Fruit fly (Drosophila melanogaster): Measurements from ENCODE around the gene RpS6.

RpS6 gene

DNA sequence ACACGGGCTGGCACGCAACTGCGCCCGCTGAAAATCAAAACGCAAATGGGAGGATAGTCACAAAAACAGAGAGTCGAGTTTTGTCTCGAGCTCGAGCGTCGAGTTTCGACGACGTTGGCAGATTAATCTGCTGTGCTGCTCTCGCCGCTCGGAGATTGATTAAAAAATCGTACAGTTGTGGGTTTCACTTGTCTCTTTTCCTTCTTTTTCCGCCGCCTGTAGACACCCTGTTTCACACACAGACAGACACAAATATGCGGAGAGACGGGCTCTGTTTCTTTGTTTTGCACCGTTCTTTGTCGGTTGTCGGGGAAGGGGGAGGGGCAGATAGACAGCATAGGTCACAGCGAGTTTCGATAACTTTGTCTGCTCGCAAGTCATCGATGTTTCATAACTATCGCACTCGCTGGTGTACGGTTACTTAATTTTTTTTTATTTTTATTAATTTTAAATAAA is 45.8 kb upstream of the RpS6 start, which contains the start of gene orion (continued):
- peak; percentile 67 for TF ChIP-seq CG12155 (GFP tag; optimal IDR thresholded peaks at IDR 0.05)
- no peak for TF ChIP-seq pho (GFP tag; optimal IDR thresholded peaks at IDR 0.05)
- TF ChIP-seq MTF-1 (GFP tag; optimal IDR thresholded peaks at IDR 0.05; ENCODE audit: borderline replicate concordance) = no peak
- no peak for TF ChIP-seq CG17612 (GFP tag; IDR thresholded peaks at IDR 0.05)
- peak; percentile 56 for TF ChIP-seq pfk (GFP tag; optimal IDR thresholded peaks at IDR 0.05)
- TF ChIP-seq D (optimal IDR thresholded peaks at IDR 0.05) = no peak
- TF ChIP-seq D (GFP tag; optimal IDR thresholded peaks at IDR 0.05) = peak; percentile 9
- peak; percentile 17; the same call in 1 of the 2 replicates for TF ChIP-seq CG7372 (GFP tag; IDR thresholded peaks at IDR 0.05)
- no peak for TF ChIP-seq C15 (GFP tag; IDR thresholded peaks at IDR 0.05)
- 0 out of 3 replicates have a peak, but pooled peaks have one; percentile 34 for TF ChIP-seq otp (GFP tag; IDR thresholded peaks at IDR 0.05)
- TF ChIP-seq sna (GFP tag; IDR thresholded peaks at IDR 0.05; ENCODE audit: partially characterized antibody) = peak; percentile 69
- no peak for TF ChIP-seq CG2678 (tag; optimal IDR thresholded peaks at IDR 0.05)
- peak; percentile 84 for TF ChIP-seq sens (GFP tag)
- peak; percentile 32 for TF ChIP-seq pzg (GFP tag; optimal IDR thresholded peaks at IDR 0.05)
- peak; percentile 28 for TF ChIP-seq CG2120 (GFP tag; optimal IDR thresholded peaks at IDR 0.05)
- TF ChIP-seq CG14860 (GFP tag; IDR thresholded peaks at IDR 0.05; ENCODE audit: partially characterized antibody) = peak; percentile 73
- TF ChIP-seq sug (tag; optimal IDR thresholded peaks at IDR 0.05) = no peak
- TF ChIP-seq CrebB (tag; optimal IDR thresholded peaks at IDR 0.05) = peak; percentile 5
- no peak for TF ChIP-seq gro (GFP tag; optimal IDR thresholded peaks at IDR 0.05)
- TF ChIP-seq CG8290 (GFP tag; optimal IDR thresholded peaks at IDR 0.05) = peak; percentile 47
- TF ChIP-seq CG8290 (tag; optimal IDR thresholded peaks at IDR 0.05) = no peak
- peak; percentile 76 for TF ChIP-seq CG18764 (GFP tag; optimal IDR thresholded peaks at IDR 0.05)
- TF ChIP-seq CG15011 (GFP tag; optimal IDR thresholded peaks at IDR 0.05) = no peak
- TF ChIP-seq nerfin-1 (tag; optimal IDR thresholded peaks at IDR 0.05) = peak; percentile 15
- TF ChIP-seq inv (GFP tag; IDR thresholded peaks at IDR 0.05; ENCODE audit: partially characterized antibody) = peak; percentile 54
- TF ChIP-seq CG3847 (GFP tag; IDR thresholded peaks at IDR 0.05) = peak; percentile 32; the same call in 1 of the 2 replicates
- TF ChIP-seq bbx (GFP tag; IDR thresholded peaks at IDR 0.05; ENCODE audit: partially characterized antibody) = peak; percentile 90
- no peak for TF ChIP-seq NC2α (GFP tag; optimal IDR thresholded peaks at IDR 0.05)
- TF ChIP-seq E2f2 (GFP tag; IDR thresholded peaks at IDR 0.05) = peak; percentile 34; the same call in 1 of the 2 replicates
- TF ChIP-seq crol (GFP tag; IDR thresholded peaks at IDR 0.05) = peak; percentile 95
- 0 out of 3 replicates have a peak, but pooled peaks have one; percentile 25 for TF ChIP-seq zfh1 (GFP tag; IDR thresholded peaks at IDR 0.05)
- peak; percentile 22; the same call in 1 of the 2 replicates for TF ChIP-seq CG14014 (GFP tag; IDR thresholded peaks at IDR 0.05)
- no peak for TF ChIP-seq CG17568 (GFP tag; optimal IDR thresholded peaks at IDR 0.05)
- peak; percentile 2 for TF ChIP-seq CG14710 (tag; optimal IDR thresholded peaks at IDR 0.05)
- no peak for TF ChIP-seq cwo (GFP tag; optimal IDR thresholded peaks at IDR 0.05)
- TF ChIP-seq insv (GFP tag; optimal IDR thresholded peaks at IDR 0.05) = peak in 1 of 2 experiments; percentile 10
- TF ChIP-seq BEAF-32 (GFP tag; optimal IDR thresholded peaks at IDR 0.05) = peak; percentile 65
- no peak for TF ChIP-seq E2f1 (GFP tag; IDR thresholded peaks at IDR 0.05)
- TF ChIP-seq Scr (GFP tag; IDR thresholded peaks at IDR 0.05; ENCODE audit: partially characterized antibody) = peak; percentile 79
- TF ChIP-seq CG13775 (GFP tag; optimal IDR thresholded peaks at IDR 0.05) = peak; percentile 11
- TF ChIP-seq CG8924 (tag; optimal IDR thresholded peaks at IDR 0.05) = peak; percentile 41
- TF ChIP-seq so (GFP tag; IDR thresholded peaks at IDR 0.05) = peak; percentile 66; the same call in 1 of the 3 replicates
- TF ChIP-seq Hmx (GFP tag; optimal IDR thresholded peaks at IDR 0.05) = no peak
- TF ChIP-seq B-H2 (GFP tag; optimal IDR thresholded peaks at IDR 0.05) = peak; percentile 3
- peak; percentile 56 for TF ChIP-seq sob (GFP tag; IDR thresholded peaks at IDR 0.05)
- TF ChIP-seq CG18011 (GFP tag; optimal IDR thresholded peaks at IDR 0.05) = peak; percentile 14
- TF ChIP-seq gsb (GFP tag; IDR thresholded peaks at IDR 0.05) = peak; percentile 32; the same call in 1 of the 2 replicates
- TF ChIP-seq MESR4 (GFP tag; optimal IDR thresholded peaks at IDR 0.05) = peak; percentile 22
- no peak for TF ChIP-seq zen (tag; optimal IDR thresholded peaks at IDR 0.05)
- TF ChIP-seq Xbp1 (GFP tag; optimal IDR thresholded peaks at IDR 0.05) = peak; percentile 8

All from whole organism, embryonic.